Fruit fly (Drosophila melanogaster): ENCODE data around the gene CG33764.

CG33764 gene

DNA sequence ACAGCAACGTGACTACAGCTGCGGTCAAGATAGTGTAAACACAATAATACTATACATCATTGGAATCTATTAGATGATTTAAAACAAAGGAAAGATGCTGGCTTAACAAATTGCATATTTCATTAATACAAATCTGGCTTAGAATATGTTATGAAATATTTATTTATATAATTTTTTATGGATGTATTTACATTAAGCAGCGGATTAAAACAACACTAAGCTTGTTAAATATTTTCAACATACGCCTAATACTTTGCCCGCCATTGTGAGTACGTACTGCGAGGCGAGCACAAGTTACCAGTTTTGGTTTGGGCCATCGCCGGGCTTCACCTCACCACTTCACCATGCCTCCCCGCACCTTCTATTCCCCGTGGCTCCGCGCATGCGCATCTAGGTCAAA lies 2.6 kb upstream of the CG33764 start (continued):
- peak; percentile 20 for TF ChIP-seq CG15514 (GFP tag; optimal IDR thresholded peaks at IDR 0.05)
- TF ChIP-seq slp2 (GFP tag; optimal IDR thresholded peaks at IDR 0.05): no peak
- 0 out of 3 replicates have a peak, but pooled peaks have one; percentile 28 for TF ChIP-seq CG11456 (GFP tag; IDR thresholded peaks at IDR 0.05)
- TF ChIP-seq sr (GFP tag; IDR thresholded peaks at IDR 0.05): no peak
- TF ChIP-seq ash1 (GFP tag; optimal IDR thresholded peaks at IDR 0.05): no peak
- peak; percentile 69 for TF ChIP-seq ATbp (GFP tag; optimal IDR thresholded peaks at IDR 0.05)
- peak; percentile 7; the same call in 1 of the 2 replicates for TF ChIP-seq peb (GFP tag; IDR thresholded peaks at IDR 0.05)
- TF ChIP-seq mld (GFP tag; IDR thresholded peaks at IDR 0.05; ENCODE audit: partially characterized antibody): no peak
- TF ChIP-seq hbn (GFP tag; IDR thresholded peaks at IDR 0.05; ENCODE audit: partially characterized antibody): no peak
- TF ChIP-seq pros (GFP tag; optimal IDR thresholded peaks at IDR 0.05): no peak
- TF ChIP-seq Hr51 (GFP tag; optimal IDR thresholded peaks at IDR 0.05): peak in 1 of 2 experiments; percentile 84
- TF ChIP-seq shn (GFP tag; optimal IDR thresholded peaks at IDR 0.05): no peak
- peak; percentile 53 for TF ChIP-seq CG3407 (GFP tag; optimal IDR thresholded peaks at IDR 0.05)
- TF ChIP-seq NfI (GFP tag; optimal IDR thresholded peaks at IDR 0.05): peak; percentile 65
- TF ChIP-seq CG16863 (GFP tag; optimal IDR thresholded peaks at IDR 0.05): no peak
- peak in 1 of 2 experiments; percentile 40 for TF ChIP-seq dpn (GFP tag; optimal IDR thresholded peaks at IDR 0.05)
- no peak for TF ChIP-seq CTCF (GFP tag; optimal IDR thresholded peaks at IDR 0.05)
- TF ChIP-seq gce (GFP tag; IDR thresholded peaks at IDR 0.05): peak; percentile 61; the same call in 1 of the 3 replicates
- no peak for TF ChIP-seq Side (GFP tag; optimal IDR thresholded peaks at IDR 0.05)
- TF ChIP-seq CG16813 (GFP tag; IDR thresholded peaks at IDR 0.05; ENCODE audit: partially characterized antibody): no peak
- TF ChIP-seq CG10654 (GFP tag; optimal IDR thresholded peaks at IDR 0.05): peak; percentile 50
- peak; percentile 75 for TF ChIP-seq CG3281 (GFP tag; optimal IDR thresholded peaks at IDR 0.05)
- TF ChIP-seq kay (GFP tag; optimal IDR thresholded peaks at IDR 0.05): no peak
- TF ChIP-seq vvl (GFP tag; IDR thresholded peaks at IDR 0.05): peak; percentile 56; the same call in 1 of the 2 replicates
- TF ChIP-seq ssp (GFP tag; IDR thresholded peaks at IDR 0.05): peak; percentile 39; the same call in 1 of the 2 replicates
- peak; percentile 58 for TF ChIP-seq Ada2b (GFP tag; IDR thresholded peaks at IDR 0.05)
- peak; percentile 79 for TF ChIP-seq Ptx1 (GFP tag; IDR thresholded peaks at IDR 0.05)
- TF ChIP-seq Sox102F (GFP tag; optimal IDR thresholded peaks at IDR 0.05): no peak
- TF ChIP-seq tio (GFP tag; optimal IDR thresholded peaks at IDR 0.05): peak; percentile 27
- no peak for TF ChIP-seq Mes4 (GFP tag; optimal IDR thresholded peaks at IDR 0.05)
- peak; percentile 77 for TF ChIP-seq lab (GFP tag; optimal IDR thresholded peaks at IDR 0.05)
- peak; percentile 73 for TF ChIP-seq BtbVII (GFP tag; optimal IDR thresholded peaks at IDR 0.05)
- TF ChIP-seq Max (GFP tag; optimal IDR thresholded peaks at IDR 0.05): peak; percentile 40
- TF ChIP-seq knrl (GFP tag; IDR thresholded peaks at IDR 0.05; ENCODE audit: partially characterized antibody): no peak
- no peak for TF ChIP-seq NC2β (GFP tag; optimal IDR thresholded peaks at IDR 0.05)
- peak; percentile 63 for TF ChIP-seq kni (GFP tag; optimal IDR thresholded peaks at IDR 0.05)
- TF ChIP-seq CG2120 (GFP tag; optimal IDR thresholded peaks at IDR 0.05): no peak
- TF ChIP-seq row (GFP tag; IDR thresholded peaks at IDR 0.05): peak; percentile 71
- no peak for TF ChIP-seq br (optimal IDR thresholded peaks at IDR 0.05)
- peak; percentile 60 for TF ChIP-seq CG12219 (GFP tag; optimal IDR thresholded peaks at IDR 0.05)
- no peak for TF ChIP-seq NK7.1 (GFP tag; optimal IDR thresholded peaks at IDR 0.05)
- peak; percentile 38; the same call in 1 of the 3 replicates for TF ChIP-seq CG7357 (GFP tag; IDR thresholded peaks at IDR 0.05)
- no peak for TF ChIP-seq pan (optimal IDR thresholded peaks at IDR 0.05)
- peak in 1 of 2 experiments; percentile 69 for TF ChIP-seq pan (GFP tag; optimal IDR thresholded peaks at IDR 0.05 in 1 of 2, IDR thresholded peaks at IDR 0.05 in 1 of 2)
- TF ChIP-seq odd (GFP tag; optimal IDR thresholded peaks at IDR 0.05): peak; percentile 72
- peak; percentile 70 for TF ChIP-seq HLH3B (GFP tag; IDR thresholded peaks at IDR 0.05)
- no peak for TF ChIP-seq bab2 (GFP tag; optimal IDR thresholded peaks at IDR 0.05)
- no peak for TF ChIP-seq CG3838 (GFP tag; optimal IDR thresholded peaks at IDR 0.05)
- TF ChIP-seq CG12299 (tag; optimal IDR thresholded peaks at IDR 0.05): peak; percentile 63
- TF ChIP-seq CG2889 (GFP tag; IDR thresholded peaks at IDR 0.05): 0 out of 3 replicates have a peak, but pooled peaks have one; percentile 31
- peak; percentile 15 for TF ChIP-seq CG8359 (GFP tag; optimal IDR thresholded peaks at IDR 0.05; ENCODE audit: borderline replicate concordance)
- peak; percentile 75 for TF ChIP-seq crol (GFP tag; IDR thresholded peaks at IDR 0.05)
